Worm (Caenorhabditis elegans) whole organism, L1 larva: ENCODE data around the gene sars-2.

ENCODE experiments used
- C04F5.9 ChIP-seq: sonication (generic microtip); optimal IDR thresholded peaks from 2 replicates; lab custom pipeline; 2016; ENCODE audit warnings: missing genetic modification characterization, missing compliant biosample characterization
- F16B12.6 ChIP-seq: fragments of 150-350 bp; optimal IDR thresholded peaks from 2 replicates; lab custom pipeline; 2014; ENCODE audit warnings: missing biosample characterization, missing genetic modification characterization
- alr-1 ChIP-seq: fragments of 200-800 bp; sonication (Bioruptor generic); optimal IDR thresholded peaks from 2 replicates; lab custom pipeline; 2018; ENCODE audit warnings: borderline replicate concordance, mild to moderate bottlenecking, missing genetic modification characterization, missing compliant biosample characterization
- ama-1 ChIP-seq: fragments of 150-350 bp; optimal IDR thresholded peaks from 2 replicates; lab custom pipeline; 2014
- blmp-1 ChIP-seq: fragments of 150-350 bp; optimal IDR thresholded peaks from 2 replicates; lab custom pipeline; 2014; ENCODE audit warnings: missing biosample characterization, missing genetic modification characterization
- ceh-8 ChIP-seq: fragments of 200-800 bp; sonication (Bioruptor generic); optimal IDR thresholded peaks from 2 replicates; lab custom pipeline; 2018; ENCODE audit warnings: mild to moderate bottlenecking, missing genetic modification characterization, moderate library complexity, missing compliant biosample characterization
- efl-1 ChIP-seq, 4 experiments: fragments of 150-350 bp; optimal IDR thresholded peaks in 3 of 4; peaks in 1 of 4; 1 replicate in 1 of 4; 2 replicates in 3 of 4; lab custom pipeline; 2014; ENCODE audit warnings: missing biosample characterization in 2 of 4, missing genetic modification characterization in 2 of 4, missing genetic modification reagents in 2 of 4
- efl-3 ChIP-seq: fragments of 200-800 bp; sonication (Bioruptor generic); optimal IDR thresholded peaks from 2 replicates; lab custom pipeline; 2018; ENCODE audit warnings: mild to moderate bottlenecking, missing genetic modification characterization, missing compliant biosample characterization
- egl-13 ChIP-seq: sonication (generic microtip); optimal IDR thresholded peaks from 2 replicates; lab custom pipeline; 2016; ENCODE audit warnings: missing genotype, missing genetic modification reagents, missing genetic modification characterization, missing compliant biosample characterization
- elt-3 ChIP-seq, 6 experiments: fragments of 150-350 bp in 1 of 6; sonication (generic microtip); optimal IDR thresholded peaks; 2 replicates each; lab custom pipeline; 2017 to 2018; ENCODE audit warnings: missing biosample characterization in 6 of 6, missing genetic modification characterization in 6 of 6, inconsistent platforms in 1 of 6
- ets-5 ChIP-seq: fragments of 200-800 bp; sonication (Bioruptor generic); IDR thresholded peaks from 2 replicates; pipeline ENCODE4 v1.3.6; 2022; ENCODE audit warnings: missing genetic modification characterization, missing compliant biosample characterization
- fkh-10 ChIP-seq: sonication (generic microtip); optimal IDR thresholded peaks from 2 replicates; lab custom pipeline; 2017; ENCODE audit warnings: missing biosample characterization, missing genetic modification reagents, missing genetic modification characterization
- fkh-4 ChIP-seq: sonication (generic microtip); optimal IDR thresholded peaks from 2 replicates; lab custom pipeline; 2016; ENCODE audit warnings: missing compliant biosample characterization, missing genetic modification characterization, borderline replicate concordance
- fkh-8 ChIP-seq: sonication (generic microtip); optimal IDR thresholded peaks from 2 replicates; lab custom pipeline; 2016; ENCODE audit warnings: mild to moderate bottlenecking, missing genetic modification characterization, missing compliant biosample characterization
- fos-1 ChIP-seq: fragments of 150-350 bp; optimal IDR thresholded peaks from 2 replicates; lab custom pipeline; 2014; ENCODE audit warnings: missing biosample characterization, missing genetic modification characterization
- grh-1 ChIP-seq: fragments of 200-800 bp; sonication (Bioruptor generic); IDR thresholded peaks from 2 replicates; pipeline ENCODE4 v1.3.6; 2022; ENCODE audit warnings: missing genetic modification reagents, missing genetic modification characterization, missing compliant biosample characterization
- hlh-4 ChIP-seq: sonication (generic microtip); optimal IDR thresholded peaks from 2 replicates; lab custom pipeline; 2016; ENCODE audit warnings: mild to moderate bottlenecking, missing genetic modification characterization, missing compliant biosample characterization
- hpl-2 ChIP-seq: fragments of 150-350 bp; optimal IDR thresholded peaks from 2 replicates; lab custom pipeline; 2014; ENCODE audit warnings: missing biosample characterization, missing genetic modification reagents, missing genetic modification characterization
- irx-1 ChIP-seq: sonication (generic microtip); optimal IDR thresholded peaks from 2 replicates; lab custom pipeline; 2016; ENCODE audit warnings: missing genetic modification characterization, missing compliant biosample characterization
- jun-1 ChIP-seq: fragments of 150-350 bp; optimal IDR thresholded peaks from 2 replicates; lab custom pipeline; 2014; ENCODE audit warnings: missing biosample characterization, missing genetic modification reagents, missing genetic modification characterization
- lin-13 ChIP-seq: fragments of 150-350 bp; optimal IDR thresholded peaks from 2 replicates; lab custom pipeline; 2014; ENCODE audit warnings: missing biosample characterization, missing genetic modification reagents, missing genetic modification characterization
- lin-14 ChIP-seq: fragments of 200-800 bp; sonication (Bioruptor generic); optimal IDR thresholded peaks from 2 replicates; lab custom pipeline; 2018; ENCODE audit warnings: mild to moderate bottlenecking, missing genetic modification characterization, moderate library complexity, missing compliant biosample characterization
- lin-15B ChIP-seq: fragments of 150-350 bp; sonication (generic microtip); optimal IDR thresholded peaks from 3 replicates; lab custom pipeline; 2014; ENCODE audit warnings: missing biosample characterization, missing genetic modification characterization
- lir-3 ChIP-seq: sonication (generic microtip); optimal IDR thresholded peaks from 2 replicates; lab custom pipeline; 2016; ENCODE audit warnings: mild to moderate bottlenecking, missing genetic modification characterization, moderate library complexity, missing compliant biosample characterization; ENCODE audit not compliant: poor library complexity
- mef-2 ChIP-seq: fragments of 150-350 bp; optimal IDR thresholded peaks from 2 replicates; lab custom pipeline; 2014; ENCODE audit warnings: missing biosample characterization, missing genetic modification characterization
- mep-1 ChIP-seq: fragments of 150-350 bp; optimal IDR thresholded peaks from 2 replicates; lab custom pipeline; 2014; ENCODE audit warnings: missing biosample characterization, missing genetic modification characterization
- nhr-11 ChIP-seq: fragments of 150-350 bp; optimal IDR thresholded peaks from 2 replicates; lab custom pipeline; 2014; ENCODE audit warnings: missing biosample characterization, missing genetic modification characterization
- nhr-12 ChIP-seq: sonication (generic microtip); optimal IDR thresholded peaks from 2 replicates; lab custom pipeline; 2017; ENCODE audit warnings: missing biosample characterization, missing genetic modification characterization
- nhr-20 ChIP-seq: sonication (generic microtip); optimal IDR thresholded peaks from 2 replicates; lab custom pipeline; 2016; ENCODE audit warnings: mild to moderate bottlenecking, missing genetic modification characterization, missing compliant biosample characterization
- nhr-47 ChIP-seq: sonication (generic microtip); optimal IDR thresholded peaks from 2 replicates; lab custom pipeline; 2016; ENCODE audit warnings: mild to moderate bottlenecking, missing genetic modification characterization, moderate library complexity, missing compliant biosample characterization
- nhr-71 ChIP-seq: sonication (generic microtip); optimal IDR thresholded peaks from 2 replicates; lab custom pipeline; 2016; ENCODE audit warnings: mild to moderate bottlenecking, missing genetic modification characterization, moderate library complexity, missing compliant biosample characterization
- nhr-77 ChIP-seq: fragments of 150-350 bp; optimal IDR thresholded peaks from 2 replicates; lab custom pipeline; 2014; ENCODE audit warnings: missing biosample characterization, missing genetic modification characterization
- nhr-84 ChIP-seq: sonication (generic microtip); optimal IDR thresholded peaks from 2 replicates; lab custom pipeline; 2017; ENCODE audit warnings: missing biosample characterization, missing genetic modification characterization
- pag-3 ChIP-seq: sonication (generic microtip); optimal IDR thresholded peaks from 2 replicates; lab custom pipeline; 2017; ENCODE audit warnings: missing genetic modification characterization, mild to moderate bottlenecking, missing compliant biosample characterization, antibody characterized with exemption, borderline replicate concordance; ENCODE audit not compliant: insufficient read depth
- pax-3 ChIP-seq: fragments of 200-800 bp; sonication (Bioruptor generic); optimal IDR thresholded peaks from 2 replicates; lab custom pipeline; 2018; ENCODE audit warnings: mild to moderate bottlenecking, missing genetic modification characterization, moderate library complexity, missing compliant biosample characterization
- skn-1 ChIP-seq: fragments of 150-350 bp; optimal IDR thresholded peaks from 2 replicates; lab custom pipeline; 2014; ENCODE audit warnings: missing biosample characterization, missing genetic modification characterization
- snu-23 ChIP-seq: sonication (generic microtip); optimal IDR thresholded peaks from 2 replicates; lab custom pipeline; 2016; ENCODE audit warnings: missing genetic modification characterization, missing compliant biosample characterization
- sox-4 ChIP-seq: sonication (generic microtip); optimal IDR thresholded peaks from 2 replicates; lab custom pipeline; 2016; ENCODE audit warnings: missing genetic modification characterization, missing compliant biosample characterization
- sup-37 ChIP-seq: fragments of 200-800 bp; sonication (Bioruptor generic); optimal IDR thresholded peaks from 2 replicates; lab custom pipeline; 2018; ENCODE audit warnings: mild to moderate bottlenecking, missing genetic modification characterization, missing compliant biosample characterization
- swsn-7 ChIP-seq: sonication (generic microtip); optimal IDR thresholded peaks from 2 replicates; lab custom pipeline; 2016; ENCODE audit warnings: missing genetic modification characterization, missing compliant biosample characterization
- tbx-2 ChIP-seq: sonication (generic microtip); optimal IDR thresholded peaks from 2 replicates; lab custom pipeline; 2016; ENCODE audit warnings: missing genetic modification characterization, missing compliant biosample characterization
- tlp-1 ChIP-seq: fragments of 150-350 bp; optimal IDR thresholded peaks from 2 replicates; lab custom pipeline; 2014; ENCODE audit warnings: missing biosample characterization, missing genetic modification characterization
- unc-130 ChIP-seq: fragments of 150-350 bp; optimal IDR thresholded peaks from 2 replicates; lab custom pipeline; 2017; ENCODE audit warnings: missing biosample characterization, missing genetic modification characterization, inconsistent platforms
- unc-30 ChIP-seq: sonication (generic microtip); optimal IDR thresholded peaks from 2 replicates; lab custom pipeline; 2017; ENCODE audit warnings: missing biosample characterization, missing genetic modification characterization
- unc-86 ChIP-seq: sonication (generic microtip); optimal IDR thresholded peaks from 2 replicates; lab custom pipeline; 2016; ENCODE audit warnings: missing genetic modification characterization, missing compliant biosample characterization
- unc-98 ChIP-seq: fragments of 200-800 bp; sonication (Bioruptor generic); IDR thresholded peaks from 2 replicates; pipeline ENCODE4 v1.3.6; 2022; ENCODE audit warnings: missing genetic modification characterization, missing compliant biosample characterization
- xbp-1 ChIP-seq: sonication (generic microtip); optimal IDR thresholded peaks from 2 replicates; lab custom pipeline; 2016; ENCODE audit warnings: missing genetic modification characterization, missing compliant biosample characterization
- zag-1 ChIP-seq: fragments of 150-350 bp; optimal IDR thresholded peaks from 2 replicates; lab custom pipeline; 2014; ENCODE audit warnings: missing biosample characterization, missing genetic modification characterization
- ztf-11 ChIP-seq, 2 experiments: sonication (generic microtip); optimal IDR thresholded peaks; 2 replicates each; lab custom pipeline; 2016 to 2017; ENCODE audit warnings: missing genetic modification characterization in 2 of 2, missing biosample characterization in 1 of 2, missing compliant biosample characterization in 1 of 2

sars-2 gene

ce11 chrIV:4405126-4405525 lies 47.7 kb downstream of the sars-2 start, which contains the start of gene Y24D9A.7 (continued):
- TF ChIP-seq ets-5 (GFP tag; lab: Robert Waterston, UW) (no peak), F16B12.6 (tag; lab: Kevin White, UChicago) (no peak), sox-4 (tag; lab: Kevin White, UChicago) (no peak), snu-23 (GFP tag; lab: Kevin White, UChicago) (peak; percentile 27), nhr-77 (no peak), fkh-10 (GFP tag; lab: Kevin White, UChicago) (no peak), xbp-1 (tag; lab: Kevin White, UChicago) (no peak), nhr-71 (tag; lab: Kevin White, UChicago) (peak; percentile 61), alr-1 (no peak), fkh-4 (tag; lab: Kevin White, UChicago) (no peak), nhr-20 (tag; lab: Kevin White, UChicago) (peak; percentile 22), nhr-84 (tag; lab: Kevin White, UChicago) (no peak), irx-1 (tag; lab: Kevin White, UChicago) (no peak), fkh-8 (tag; lab: Kevin White, UChicago) (no peak), efl-3 (GFP tag; lab: Kevin White, UChicago) (no peak), ceh-8 (GFP tag; lab: Kevin White, UChicago) (no peak), efl-1 (optimal IDR thresholded peaks at IDR 0.05; lab: Kevin White, UChicago) (no peak), efl-1 (GFP tag; optimal IDR thresholded peaks at IDR 0.05 in 1 of 2; lab: Kevin White, UChicago) (peak in 1 of 2 experiments; percentile 92), C04F5.9 (tag; lab: Kevin White, UChicago) (no peak), unc-98 (GFP tag; lab: Robert Waterston, UW) (no peak), nhr-47 (tag; lab: Kevin White, UChicago) (no peak), unc-130 (tag; lab: Kevin White, UChicago) (peak; percentile 46)
- TF ChIP-seq, all 84 proteins: peak for 14

- TF ChIP-seq swsn-7 (tag; lab: Kevin White, UChicago), result peak; percentile 76
- peak; percentile 41 for TF ChIP-seq sox-4 (tag; lab: Kevin White, UChicago)
- TF ChIP-seq hlh-4 (tag; lab: Kevin White, UChicago), result no peak
- no peak for TF ChIP-seq ets-5 (GFP tag; lab: Robert Waterston, UW)
- no peak for TF ChIP-seq unc-98 (GFP tag; lab: Robert Waterston, UW)
- no peak for TF ChIP-seq jun-1 (tag; lab: Kevin White, UChicago)
- peak; percentile 73 for TF ChIP-seq lin-15B (tag; lab: Kevin White, UChicago)
- no peak for TF ChIP-seq tlp-1 (tag; lab: Kevin White, UChicago)
- no peak for TF ChIP-seq pax-3 (tag; lab: Kevin White, UChicago)
- TF ChIP-seq blmp-1 (tag; lab: Kevin White, UChicago), result peak; percentile 38
- no peak for TF ChIP-seq nhr-12 (tag; lab: Kevin White, UChicago)
- TF ChIP-seq mep-1, result peak; percentile 51
- no peak for TF ChIP-seq irx-1 (tag; lab: Kevin White, UChicago)
- peak; percentile 62 for TF ChIP-seq unc-86 (tag; lab: Kevin White, UChicago)
- peak; percentile 78 for TF ChIP-seq xbp-1 (tag; lab: Kevin White, UChicago)
- peak; percentile 78 for TF ChIP-seq nhr-47 (tag; lab: Kevin White, UChicago)
- peak; percentile 27 for TF ChIP-seq ama-1
- TF ChIP-seq elt-3 (tag; optimal IDR thresholded peaks at IDR 0.05; lab: Kevin White, UChicago), result peak in 1 of 6 experiments; percentile 49
- peak; percentile 46 for TF ChIP-seq skn-1 (tag; lab: Kevin White, UChicago)
- peak; percentile 7 for TF ChIP-seq sup-37 (GFP tag; lab: Kevin White, UChicago)
- peak; percentile 12 for TF ChIP-seq mef-2 (tag; lab: Kevin White, UChicago)
- TF ChIP-seq tbx-2, result peak; percentile 72
- TF ChIP-seq fos-1 (tag; lab: Kevin White, UChicago), result peak; percentile 54
- no peak for TF ChIP-seq pag-3 (tag; lab: Kevin White, UChicago)
- TF ChIP-seq unc-30 (tag; lab: Kevin White, UChicago), result no peak
- peak; percentile 44 for TF ChIP-seq F16B12.6 (tag; lab: Kevin White, UChicago)
- peak; percentile 66; the same call in 1 of the 2 replicates for TF ChIP-seq grh-1 (GFP tag; lab: Robert Waterston, UW)
- TF ChIP-seq efl-1 (optimal IDR thresholded peaks at IDR 0.05; lab: Kevin White, UChicago), result peak; percentile 71 to 82
- TF ChIP-seq efl-1 (GFP tag; optimal IDR thresholded peaks at IDR 0.05 in 1 of 2; lab: Kevin White, UChicago), result peak; percentile 76 to 97
- no peak for TF ChIP-seq nhr-11 (tag; lab: Kevin White, UChicago)
- TF ChIP-seq C04F5.9 (tag; lab: Kevin White, UChicago), result no peak
- TF ChIP-seq egl-13 (tag; lab: Kevin White, UChicago), result no peak
- peak; percentile 1 for TF ChIP-seq zag-1 (tag; lab: Kevin White, UChicago)
- peak; percentile 41 for TF ChIP-seq lir-3 (tag; lab: Kevin White, UChicago)
- TF ChIP-seq ztf-11 (tag; optimal IDR thresholded peaks at IDR 0.05; lab: Kevin White, UChicago), result peak in 1 of 2 experiments; percentile 41
- peak; percentile 77 for TF ChIP-seq lin-13
- TF ChIP-seq hpl-2 (GFP tag; lab: Kevin White, UChicago), result no peak
- TF ChIP-seq lin-14, result peak; percentile 92
- TF ChIP-seq nhr-20 (tag; lab: Kevin White, UChicago), result peak; percentile 75
These were observed 48.7 kb downstream of the sars-2 start for ce11 chrIV:4406054-4406539.
